Worm (Caenorhabditis elegans): ENCODE data around the gene sdha-1.

DNA sequence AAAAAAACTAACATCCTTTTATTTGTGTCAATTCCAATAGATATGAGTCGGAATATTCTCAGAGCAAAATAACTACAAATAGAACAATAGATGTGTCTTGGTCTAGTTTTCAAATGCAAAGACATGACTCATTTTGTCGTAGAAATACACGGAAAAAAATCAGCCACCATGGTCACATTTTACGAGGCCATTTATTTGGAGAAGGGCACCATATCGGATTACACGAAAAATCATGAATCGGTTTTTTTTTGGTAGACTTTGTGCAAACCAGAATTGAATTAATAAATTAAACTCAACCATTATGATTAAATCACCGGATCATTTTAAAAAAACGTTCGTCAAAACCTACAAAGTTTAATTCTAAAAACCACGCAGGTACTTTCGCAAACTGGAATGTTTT lies 25.4 kb downstream of the sdha-1 start, which contains the start of gene H03E18.2:
- TF ChIP-seq ama-1 (optimal IDR thresholded peaks at IDR 0.05) (no peak), mef-2 (tag; optimal IDR thresholded peaks at IDR 0.05) (no peak), mep-1 (tag; optimal IDR thresholded peaks at IDR 0.05) (no peak), unc-62 (GFP tag; optimal IDR thresholded peaks at IDR 0.05) (no peak), lin-15B (tag; optimal IDR thresholded peaks at IDR 0.05) (no peak), nhr-11 (tag; optimal IDR thresholded peaks at IDR 0.05) (no peak), lin-39 (tag; optimal IDR thresholded peaks at IDR 0.05) (no peak), zag-1 (tag; optimal IDR thresholded peaks at IDR 0.05) (no peak)
